Worm (Caenorhabditis elegans) whole organism, mixed stage, embryonic: ENCODE data around the gene tbx-34.

ENCODE experiments used
- ceh-39 ChIP-seq: fragments of 150-350 bp; optimal IDR thresholded peaks from 2 replicates; lab custom pipeline; 2014; ENCODE audit warnings: missing biosample characterization, missing genetic modification characterization
- ces-1 ChIP-seq: fragments of 150-350 bp; optimal IDR thresholded peaks from 2 replicates; lab custom pipeline; 2014; ENCODE audit warnings: missing biosample characterization, missing genetic modification reagents, missing genetic modification characterization
- elt-1 ChIP-seq: sonication (generic microtip); optimal IDR thresholded peaks from 2 replicates; lab custom pipeline; 2017; ENCODE audit warnings: missing genetic modification characterization, mild to moderate bottlenecking, missing compliant biosample characterization, antibody characterized with exemption, moderate library complexity, borderline replicate concordance; ENCODE audit not compliant: insufficient read depth
- hlh-1 ChIP-seq: fragments of 150-350 bp; optimal IDR thresholded peaks from 2 replicates; lab custom pipeline; 2014; ENCODE audit warnings: missing biosample characterization, missing genetic modification reagents, missing genetic modification characterization
- lin-32 ChIP-seq: fragments of 200-800 bp; sonication (Bioruptor generic); optimal IDR thresholded peaks from 2 replicates; lab custom pipeline; 2018; ENCODE audit warnings: mild to moderate bottlenecking, missing genetic modification characterization, missing compliant biosample characterization
- mep-1 ChIP-seq: fragments of 150-350 bp; optimal IDR thresholded peaks from 2 replicates; lab custom pipeline; 2017; ENCODE audit warnings: missing biosample characterization, missing genetic modification reagents, missing genetic modification characterization, inconsistent platforms
- nhr-12 ChIP-seq: fragments of 150-350 bp; optimal IDR thresholded peaks from 2 replicates; lab custom pipeline; 2014; ENCODE audit warnings: missing biosample characterization, missing genetic modification characterization
- nhr-237 ChIP-seq: fragments of 150-350 bp; optimal IDR thresholded peaks from 2 replicates; lab custom pipeline; 2014; ENCODE audit warnings: missing biosample characterization, missing genetic modification characterization
- nhr-28 ChIP-seq: fragments of 150-350 bp; optimal IDR thresholded peaks from 2 replicates; lab custom pipeline; 2014; ENCODE audit warnings: missing biosample characterization, missing genetic modification characterization
- pha-4 ChIP-seq: fragments of 150-350 bp; optimal IDR thresholded peaks from 2 replicates; lab custom pipeline; 2018; ENCODE audit warnings: missing biosample characterization, missing genetic modification reagents, missing genetic modification characterization
- sem-2 ChIP-seq: fragments of 200-800 bp; sonication (Bioruptor generic); optimal IDR thresholded peaks from 2 replicates; lab custom pipeline; 2018; ENCODE audit warnings: mild to moderate bottlenecking, missing genetic modification characterization, missing compliant biosample characterization
- snpc-4 ChIP-seq: fragments of 150-350 bp; optimal IDR thresholded peaks from 2 replicates; lab custom pipeline; 2014; ENCODE audit warnings: missing biosample characterization, missing genetic modification characterization
- unc-39 ChIP-seq: fragments of 150-350 bp; optimal IDR thresholded peaks from 2 replicates; lab custom pipeline; 2014; ENCODE audit warnings: missing biosample characterization, missing genetic modification characterization
- unc-62 ChIP-seq: fragments of 150-350 bp; optimal IDR thresholded peaks from 2 replicates; lab custom pipeline; 2014; ENCODE audit warnings: missing biosample characterization, missing genetic modification reagents, missing genetic modification characterization

DNA sequence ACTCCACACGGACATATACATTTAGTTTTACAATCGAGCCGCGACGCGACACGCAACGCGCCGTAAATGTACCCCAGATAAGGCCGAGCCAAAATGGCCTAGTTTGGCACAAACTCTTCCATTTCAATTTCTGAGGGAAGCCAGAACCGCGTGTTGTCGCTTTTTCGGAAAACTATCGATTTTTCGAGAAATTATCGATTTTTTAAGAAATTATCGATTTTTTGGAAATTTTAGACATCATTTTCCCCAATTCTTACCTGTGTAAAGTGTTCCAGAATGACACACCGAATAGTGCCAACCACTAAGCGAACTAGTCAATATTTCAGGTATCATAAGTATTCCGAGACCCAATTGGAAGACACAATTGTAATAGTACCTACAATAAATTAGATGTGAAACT, 13.4 kb upstream of the tbx-34 start:
- TF ChIP-seq nhr-28: no peak
- no peak for TF ChIP-seq ces-1 (GFP tag; lab: Kevin White, UChicago)
- TF ChIP-seq ceh-39: no peak
- TF ChIP-seq nhr-237 (tag; lab: Kevin White, UChicago): no peak
- no peak for TF ChIP-seq hlh-1
- TF ChIP-seq snpc-4 (tag; lab: Kevin White, UChicago): no peak
- TF ChIP-seq unc-39 (tag; lab: Kevin White, UChicago): no peak
- no peak for TF ChIP-seq nhr-12 (tag; lab: Kevin White, UChicago)
- TF ChIP-seq mep-1: no peak
- TF ChIP-seq lin-32: no peak
- TF ChIP-seq unc-62 (GFP tag; lab: Kevin White, UChicago): no peak
- no peak for TF ChIP-seq elt-1
- no peak for TF ChIP-seq pha-4
- no peak for TF ChIP-seq sem-2 (GFP tag; lab: Kevin White, UChicago)
